Fruit fly (Drosophila melanogaster) S2 (cell line): ENCODE measurements around the gene Npc2e.

Experiments used
- CG8478 ChIP-seq: fragments of >200 bp; optimal IDR thresholded peaks from 2 replicates; lab custom pipeline; 2018
- CTCF ChIP-seq, 2 experiments: fragments of >200 bp; optimal IDR thresholded peaks; 2 replicates each; lab custom pipeline; 2018

dm6 chr3R:10084914-10085313, 31.8 kb downstream of the Npc2e start:
- TF ChIP-seq CTCF (optimal IDR thresholded peaks at IDR 0.05; lab: Kevin White, UChicago) (no peak), CG8478 (no peak)
